Worm (Caenorhabditis elegans): ENCODE results near the gene Y53F4B.1.
"Not testable (repeated sequence)": the region's sequence is repeated elsewhere in the genome, so short reads cannot be mapped to it uniquely, and the experiment has no call there.

DNA sequence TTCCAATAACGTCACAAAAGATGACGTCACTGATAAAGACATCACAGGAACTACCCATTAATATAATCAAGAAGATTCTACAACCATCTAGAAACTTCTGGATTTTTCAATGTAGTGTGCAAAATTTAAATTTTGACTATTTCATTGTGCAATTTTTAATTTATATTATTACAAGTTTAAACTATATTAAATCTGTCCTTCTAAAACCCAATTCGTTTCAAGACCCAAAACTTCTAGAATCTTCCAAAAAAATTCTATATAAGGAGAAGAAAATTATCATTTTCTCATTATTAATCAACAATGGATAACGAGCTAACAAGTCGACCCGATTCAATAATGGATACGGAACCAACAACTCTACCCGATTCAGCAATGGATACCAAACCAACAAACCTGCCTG, 34.6 kb upstream of the Y53F4B.1 start, which contains the start of gene Y53F4B.7:
- not testable (repeated sequence) for TF ChIP-seq nhr-10, nhr-76 (tag; optimal IDR thresholded peaks at IDR 0.05)
